Worm (Caenorhabditis elegans): ENCODE measurements around the gene F54F7.8.

ce11 chrX:11896708-11897107 lies 41.9 kb upstream of the F54F7.8 start:
- no peak for TF ChIP-seq pqm-1 (tag; optimal IDR thresholded peaks at IDR 0.05)
- no peak for TF ChIP-seq ahr-1 (tag; optimal IDR thresholded peaks at IDR 0.05)
- TF ChIP-seq F13H6.1 (tag; optimal IDR thresholded peaks at IDR 0.05), result no peak
- TF ChIP-seq dve-1 (tag; optimal IDR thresholded peaks at IDR 0.05), result no peak
- no peak for TF ChIP-seq nhr-11 (tag; optimal IDR thresholded peaks at IDR 0.05)
